Worm (Caenorhabditis elegans) whole organism, L2 larva: ENCODE data around the gene C16D9.3.

Source experiments
- ZK546.5 ChIP-seq: sonication (generic microtip); optimal IDR thresholded peaks from 2 replicates; lab custom pipeline; 2017; ENCODE audit warnings: missing biosample characterization, missing genetic modification characterization
- blmp-1 ChIP-seq: sonication (generic microtip); optimal IDR thresholded peaks from 2 replicates; lab custom pipeline; 2017; ENCODE audit warnings: missing genetic modification characterization, mild to moderate bottlenecking, missing compliant biosample characterization, antibody characterized with exemption, moderate library complexity; ENCODE audit not compliant: insufficient read depth
- ceh-16 ChIP-seq: fragments of 150-350 bp; optimal IDR thresholded peaks from 2 replicates; lab custom pipeline; 2014; ENCODE audit warnings: missing biosample characterization, missing genetic modification characterization
- ceh-82 ChIP-seq: fragments of 150-350 bp; optimal IDR thresholded peaks from 2 replicates; lab custom pipeline; 2014; ENCODE audit warnings: missing biosample characterization, missing genetic modification characterization
- fos-1 ChIP-seq: fragments of 150-350 bp; optimal IDR thresholded peaks from 2 replicates; lab custom pipeline; 2014; ENCODE audit warnings: missing biosample characterization, missing genetic modification characterization
- lsy-2 ChIP-seq, 2 experiments: fragments of 150-350 bp in 1 of 2; sonication (generic microtip) in 1 of 2; optimal IDR thresholded peaks; 2 replicates each; lab custom pipeline; 2014 to 2017; ENCODE audit warnings: missing biosample characterization in 2 of 2, missing genetic modification characterization in 2 of 2
- nhr-129 ChIP-seq: fragments of 150-350 bp; optimal IDR thresholded peaks from 2 replicates; lab custom pipeline; 2014; ENCODE audit warnings: missing biosample characterization, missing genetic modification characterization
- snpc-4 ChIP-seq: fragments of 150-350 bp; optimal IDR thresholded peaks from 2 replicates; lab custom pipeline; 2014; ENCODE audit warnings: missing biosample characterization, missing genetic modification characterization
- unc-39 ChIP-seq: fragments of 150-350 bp; optimal IDR thresholded peaks from 2 replicates; lab custom pipeline; 2014; ENCODE audit warnings: missing biosample characterization, missing genetic modification characterization
- zag-1 ChIP-seq: fragments of 150-350 bp; optimal IDR thresholded peaks from 2 replicates; lab custom pipeline; 2014; ENCODE audit warnings: missing biosample characterization, missing genetic modification characterization
- ztf-4 ChIP-seq: fragments of 150-350 bp; optimal IDR thresholded peaks from 2 replicates; lab custom pipeline; 2014; ENCODE audit warnings: missing biosample characterization, missing genetic modification characterization

ce11 chrV:8278830-8279229 is 39.0 kb upstream of the C16D9.3 start, which contains the start of gene str-136:
- TF ChIP-seq ztf-4, result no peak
- no peak for TF ChIP-seq unc-39 (tag; lab: Kevin White, UChicago)
- no peak for TF ChIP-seq snpc-4 (tag; lab: Kevin White, UChicago)
- TF ChIP-seq ceh-16, result no peak
- no peak for TF ChIP-seq fos-1 (tag; lab: Kevin White, UChicago)
- TF ChIP-seq nhr-129, result no peak
- TF ChIP-seq blmp-1 (tag; lab: Kevin White, UChicago), result no peak
- TF ChIP-seq ZK546.5 (tag; lab: Kevin White, UChicago), result no peak
- no peak for TF ChIP-seq lsy-2 (tag; optimal IDR thresholded peaks at IDR 0.05; lab: Kevin White, UChicago)
- no peak for TF ChIP-seq ceh-82 (tag; lab: Kevin White, UChicago)
- TF ChIP-seq zag-1, result no peak
